Worm (Caenorhabditis elegans): ENCODE results near the gene acr-9.

The acr-9 gene

DNA sequence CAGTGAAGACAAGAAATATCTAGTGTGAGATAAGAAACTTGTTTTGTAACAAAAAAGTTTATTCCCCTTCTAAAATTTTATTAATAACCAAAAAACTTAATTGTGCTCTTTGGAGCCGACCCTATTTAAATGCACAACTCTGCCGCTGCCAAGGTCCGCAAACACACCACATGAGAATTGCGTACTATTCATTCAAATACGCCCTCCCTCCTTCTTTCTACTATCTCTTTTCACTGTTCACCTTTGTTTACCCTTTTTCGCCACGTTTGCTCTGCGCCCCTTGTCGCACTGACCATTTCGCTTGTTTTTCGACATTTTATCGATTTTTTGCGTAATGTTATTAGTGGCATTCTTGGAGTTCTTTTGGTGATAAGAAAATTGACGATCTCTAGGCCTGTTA is 22.9 kb upstream of the acr-9 start (continued):
- TF ChIP-seq crh-2 (tag; optimal IDR thresholded peaks at IDR 0.05) (peak; percentile 73), mdl-1 (tag; optimal IDR thresholded peaks at IDR 0.05) (no peak), zag-1 (tag; optimal IDR thresholded peaks at IDR 0.05) (no peak), lsy-2 (tag; optimal IDR thresholded peaks at IDR 0.05) (peak in 1 of 2 experiments; percentile 43), nhr-129 (tag; optimal IDR thresholded peaks at IDR 0.05) (peak; percentile 73), snpc-4 (tag; optimal IDR thresholded peaks at IDR 0.05) (no peak), mbf-1 (tag; optimal IDR thresholded peaks at IDR 0.05) (no peak), aly-2 (tag; optimal IDR thresholded peaks at IDR 0.05) (no peak), ama-1 (optimal IDR thresholded peaks at IDR 0.05) (no peak), nhr-21 (tag; optimal IDR thresholded peaks at IDR 0.05) (no peak), lin-39 (tag; optimal IDR thresholded peaks at IDR 0.05) (no peak), F13H6.1 (tag; optimal IDR thresholded peaks at IDR 0.05) (peak; percentile 45), ztf-4 (tag; optimal IDR thresholded peaks at IDR 0.05) (no peak), nhr-12 (tag; optimal IDR thresholded peaks at IDR 0.05) (no peak), sem-4 (tag; optimal IDR thresholded peaks at IDR 0.05) (no peak), alr-1 (tag; optimal IDR thresholded peaks at IDR 0.05) (no peak), dmd-4 (tag; optimal IDR thresholded peaks at IDR 0.05) (no peak), unc-39 (tag; optimal IDR thresholded peaks at IDR 0.05) (no peak), nhr-25 (tag; optimal IDR thresholded peaks at IDR 0.05) (no peak), nhr-23 (tag; optimal IDR thresholded peaks at IDR 0.05) (no peak), nhr-10 (tag; optimal IDR thresholded peaks at IDR 0.05) (no peak), ztf-11 (tag; optimal IDR thresholded peaks at IDR 0.05) (no peak), peb-1 (tag; optimal IDR thresholded peaks at IDR 0.05) (no peak), sma-3 (GFP tag; optimal IDR thresholded peaks at IDR 0.05) (no peak)

DNA sequence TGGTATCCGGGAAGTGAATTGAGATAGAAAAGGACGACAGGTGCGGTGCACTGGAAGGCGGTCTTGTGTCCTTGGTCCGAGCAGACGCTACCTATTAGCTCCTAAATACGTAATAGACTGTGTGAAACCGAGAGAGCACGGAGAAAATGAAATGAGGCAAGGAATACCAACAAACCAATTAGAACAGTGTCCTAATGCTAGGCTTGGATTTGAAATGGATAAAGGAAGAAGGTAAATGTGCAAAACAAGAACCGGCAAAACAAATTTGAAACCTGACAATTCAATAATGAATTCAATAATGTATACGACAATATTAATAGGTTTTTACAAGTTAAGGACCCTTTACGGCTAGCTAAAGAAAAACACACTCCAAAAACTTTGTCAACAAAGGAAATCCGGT is 22.0 kb upstream of the acr-9 start, which contains the start of gene C04A11.2:
Gene C04A11.2 (minus strand): TSS at position 101 of the 400 bp plus-strand sequence.
- TF ChIP-seq lin-39 (tag; optimal IDR thresholded peaks at IDR 0.05) (no peak), elt-3 (tag; optimal IDR thresholded peaks at IDR 0.05) (no peak), mab-5 (tag; optimal IDR thresholded peaks at IDR 0.05) (no peak), nhr-6 (tag; optimal IDR thresholded peaks at IDR 0.05) (no peak), R02D3.7 (tag; optimal IDR thresholded peaks at IDR 0.05) (no peak), elt-1 (tag; optimal IDR thresholded peaks at IDR 0.05) (no peak), alr-1 (tag; optimal IDR thresholded peaks at IDR 0.05) (no peak), lsy-2 (tag; optimal IDR thresholded peaks at IDR 0.05) (no peak), peb-1 (tag; optimal IDR thresholded peaks at IDR 0.05) (no peak), snpc-4 (tag; optimal IDR thresholded peaks at IDR 0.05) (no peak), ceh-16 (tag; optimal IDR thresholded peaks at IDR 0.05) (no peak), ztf-4 (tag; optimal IDR thresholded peaks at IDR 0.05) (no peak), F13H6.1 (tag; optimal IDR thresholded peaks at IDR 0.05) (no peak), ZK546.5 (tag; optimal IDR thresholded peaks at IDR 0.05) (no peak), gmeb-1 (tag; optimal IDR thresholded peaks at IDR 0.05) (no peak), crh-2 (tag; optimal IDR thresholded peaks at IDR 0.05) (no peak)

DNA sequence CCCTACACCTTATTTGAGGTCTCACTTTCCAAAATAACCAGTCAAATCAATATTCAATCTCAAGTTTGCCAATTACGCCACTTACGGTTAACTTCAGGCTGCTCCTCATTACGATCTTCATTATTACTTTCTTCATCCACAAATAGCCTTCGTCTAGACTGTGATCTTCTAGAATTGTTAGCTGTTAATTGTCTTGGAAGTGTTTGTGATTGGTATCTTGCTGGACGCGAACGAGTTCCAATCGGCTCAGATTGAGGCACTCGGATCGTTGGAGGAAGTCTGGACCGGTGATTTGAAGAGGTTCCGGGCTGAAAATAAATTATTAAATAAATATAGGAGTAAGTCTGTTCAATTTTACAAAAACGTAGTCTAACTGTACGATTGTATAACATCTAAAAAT is 20.2 kb upstream of the acr-9 start:
- TF ChIP-seq nhr-77 (tag; optimal IDR thresholded peaks at IDR 0.05) (no peak), nhr-25 (tag; optimal IDR thresholded peaks at IDR 0.05) (no peak), unc-39 (tag; optimal IDR thresholded peaks at IDR 0.05) (no peak), gmeb-1 (tag; optimal IDR thresholded peaks at IDR 0.05) (no peak), peb-1 (tag; optimal IDR thresholded peaks at IDR 0.05) (no peak), Y55F3AM.14 (GFP tag; optimal IDR thresholded peaks at IDR 0.05) (no peak), nhr-21 (tag; optimal IDR thresholded peaks at IDR 0.05) (no peak), ztf-11 (tag; optimal IDR thresholded peaks at IDR 0.05) (no peak), snpc-4 (tag; optimal IDR thresholded peaks at IDR 0.05) (no peak), nhr-11 (tag; optimal IDR thresholded peaks at IDR 0.05) (no peak)

DNA sequence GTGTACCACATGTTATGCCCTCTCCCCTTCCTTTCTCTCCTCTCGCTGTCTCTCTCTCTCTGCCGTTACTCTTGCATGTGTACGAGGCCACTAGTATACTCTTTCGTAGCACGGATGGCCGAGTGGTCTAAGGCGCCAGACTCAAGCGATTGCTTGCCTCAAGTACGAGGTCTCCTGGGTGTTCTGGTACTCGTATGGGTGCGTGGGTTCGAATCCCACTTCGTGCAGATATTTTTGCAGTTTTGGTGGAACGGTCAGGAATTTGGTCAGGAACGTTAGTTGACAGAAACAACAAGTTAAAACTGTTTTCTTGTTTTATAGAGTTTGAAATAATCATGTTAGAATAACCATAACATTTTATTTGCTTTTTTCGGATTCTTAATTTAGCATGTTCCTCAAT is 18.7 kb upstream of the acr-9 start:
- TF ChIP-seq crh-2 (tag; optimal IDR thresholded peaks at IDR 0.05) (peak; percentile 85), dmd-4 (tag; optimal IDR thresholded peaks at IDR 0.05) (no peak), alr-1 (tag; optimal IDR thresholded peaks at IDR 0.05) (no peak), nhr-23 (tag; optimal IDR thresholded peaks at IDR 0.05) (no peak), egl-27 (tag; optimal IDR thresholded peaks at IDR 0.05) (peak; percentile 84), ztf-4 (tag; optimal IDR thresholded peaks at IDR 0.05) (peak; percentile 21), lin-39 (tag; optimal IDR thresholded peaks at IDR 0.05) (peak; percentile 23), fos-1 (tag; optimal IDR thresholded peaks at IDR 0.05) (peak; percentile 65), nhr-10 (tag; optimal IDR thresholded peaks at IDR 0.05) (peak; percentile 52), aly-2 (tag; optimal IDR thresholded peaks at IDR 0.05) (no peak), blmp-1 (tag; optimal IDR thresholded peaks at IDR 0.05; ENCODE audit: insufficient read depth) (peak; percentile 12), zag-1 (tag; optimal IDR thresholded peaks at IDR 0.05) (peak; percentile 47), snpc-4 (tag; optimal IDR thresholded peaks at IDR 0.05) (peak; percentile 58), unc-62 (GFP tag; optimal IDR thresholded peaks at IDR 0.05) (no peak), C34F6.9 (tag; optimal IDR thresholded peaks at IDR 0.05) (peak; percentile 79), nhr-237 (tag; optimal IDR thresholded peaks at IDR 0.05) (no peak), ceh-16 (tag; optimal IDR thresholded peaks at IDR 0.05) (peak; percentile 14), gmeb-1 (tag; optimal IDR thresholded peaks at IDR 0.05) (peak; percentile 75), mdl-1 (tag; optimal IDR thresholded peaks at IDR 0.05) (peak in 1 of 2 experiments; percentile 2), ZK546.5 (tag; optimal IDR thresholded peaks at IDR 0.05) (no peak), nhr-77 (tag; optimal IDR thresholded peaks at IDR 0.05) (peak; percentile 20), lin-13 (GFP tag; optimal IDR thresholded peaks at IDR 0.05) (peak; percentile 73), unc-55 (GFP tag; optimal IDR thresholded peaks at IDR 0.05) (peak; percentile 69), sma-9 (GFP tag; optimal IDR thresholded peaks at IDR 0.05) (peak; percentile 94), sma-9 (tag; optimal IDR thresholded peaks at IDR 0.05) (no peak), unc-39 (tag; optimal IDR thresholded peaks at IDR 0.05) (peak; percentile 18), sem-4 (tag; optimal IDR thresholded peaks at IDR 0.05) (peak; percentile 52), nhr-11 (tag; optimal IDR thresholded peaks at IDR 0.05) (peak; percentile 73), mab-5 (tag; optimal IDR thresholded peaks at IDR 0.05) (peak; percentile 60), mbf-1 (tag; optimal IDR thresholded peaks at IDR 0.05) (no peak), ama-1 (optimal IDR thresholded peaks at IDR 0.05) (peak; percentile 34), nhr-21 (tag; optimal IDR thresholded peaks at IDR 0.05) (peak; percentile 85)

All from whole organism, L2 larva.